Worm (Caenorhabditis elegans): ENCODE results near the gene glb-20.
A peak's percentile ranks its signal among the peaks of the same experiment; 100 is the strongest.

ce11 chrX:13514384-13514783 is 41.6 kb downstream of the glb-20 start:
- TF ChIP-seq him-1 (tag; optimal IDR thresholded peaks at IDR 0.05) (peak; percentile 94), W03F9.2 (tag; optimal IDR thresholded peaks at IDR 0.05) (peak; percentile 92)
